Fruit fly (Drosophila melanogaster) whole organism, embryonic: ENCODE data around the gene CG9757.
A peak's percentile ranks its signal among the peaks of the same experiment; 100 is the strongest.

Source experiments
- CG11093 ChIP-seq: fragments of 200-800 bp; sonication (Bioruptor generic); IDR thresholded peaks from 3 replicates; pipeline ENCODE4 v1.3.6; 2022; ENCODE audit warnings: missing biosample characterization, missing genetic modification characterization
- CG11504 ChIP-seq: fragments of 200-800 bp; sonication (Bioruptor generic); optimal IDR thresholded peaks from 3 replicates; lab custom pipeline; 2019; ENCODE audit warnings: missing biosample characterization, mild to moderate bottlenecking, missing genetic modification characterization, moderate library complexity
- CG12104 ChIP-seq: fragments of 200-800 bp; sonication (Bioruptor generic); optimal IDR thresholded peaks from 3 replicates; lab custom pipeline; 2016; ENCODE audit warnings: missing biosample characterization, missing genetic modification characterization
- CG12155 ChIP-seq: fragments of 200-800 bp; sonication (Bioruptor generic); optimal IDR thresholded peaks from 3 replicates; lab custom pipeline; 2016; ENCODE audit warnings: missing biosample characterization, missing genetic modification characterization
- CG12942 ChIP-seq: fragments of 200-800 bp; sonication (Bioruptor generic); optimal IDR thresholded peaks from 3 replicates; lab custom pipeline; 2016; ENCODE audit warnings: missing biosample characterization, missing genetic modification characterization
- CG13123 ChIP-seq: fragments of 200-800 bp; sonication (Bioruptor generic); optimal IDR thresholded peaks from 2 replicates; lab custom pipeline; 2016; ENCODE audit warnings: missing biosample characterization, missing genetic modification characterization
- CG15269 ChIP-seq: fragments of 200-800 bp; sonication (Bioruptor generic); optimal IDR thresholded peaks from 2 replicates; lab custom pipeline; 2018; ENCODE audit warnings: missing biosample characterization, mild to moderate bottlenecking, missing genetic modification characterization, moderate library complexity
- CG15696 ChIP-seq: fragments of 200-800 bp; sonication (Bioruptor generic); optimal IDR thresholded peaks from 2 replicates; lab custom pipeline; 2019; ENCODE audit warnings: missing biosample characterization, mild to moderate bottlenecking, missing genetic modification characterization, moderate library complexity
- CG32767 ChIP-seq: fragments of 200-800 bp; sonication (Bioruptor generic); IDR thresholded peaks from 2 replicates; pipeline ENCODE4 v1.3.6; 2022; ENCODE audit warnings: missing biosample characterization, missing genetic modification characterization
- CG34376 ChIP-seq: fragments of 200-800 bp; sonication (Bioruptor generic); optimal IDR thresholded peaks from 2 replicates; lab custom pipeline; 2018; ENCODE audit warnings: missing biosample characterization, mild to moderate bottlenecking, missing genetic modification characterization
- CG34422 ChIP-seq: fragments of 200-800 bp; sonication (Bioruptor generic); IDR thresholded peaks from 3 replicates; pipeline ENCODE4 v1.3.6; 2022; ENCODE audit warnings: missing biosample characterization, missing genetic modification characterization
- CG5180 ChIP-seq: fragments of 200-800 bp; sonication (Bioruptor generic); optimal IDR thresholded peaks from 3 replicates; lab custom pipeline; 2017; ENCODE audit warnings: missing biosample characterization, missing genetic modification characterization, mild to moderate bottlenecking, moderate library complexity, missing genetic modification reagents
- CG7928 ChIP-seq: fragments of 200-800 bp; sonication (Bioruptor generic); optimal IDR thresholded peaks from 2 replicates; lab custom pipeline; 2017; ENCODE audit warnings: missing biosample characterization, mild to moderate bottlenecking, missing genetic modification characterization
- CG8290 ChIP-seq, 3 experiments: fragments of 200-800 bp; sonication (Bioruptor generic); optimal IDR thresholded peaks; 2 replicates each; lab custom pipeline; 2016 to 2019; ENCODE audit warnings: missing biosample characterization in 3 of 3, missing genetic modification characterization in 3 of 3, mild to moderate bottlenecking in 2 of 3, moderate library complexity in 1 of 3
- D ChIP-seq, 2 experiments: fragments of 200-800 bp in 1 of 2; fragments of >200 bp in 1 of 2; sonication (Bioruptor generic) in 1 of 2; optimal IDR thresholded peaks; 2 replicates in 1 of 2; 3 replicates in 1 of 2; lab custom pipeline; 2017; ENCODE audit warnings: mild to moderate bottlenecking in 1 of 2, missing biosample characterization in 1 of 2, missing genetic modification characterization in 1 of 2, missing genetic modification reagents in 1 of 2
- Dbx ChIP-seq: fragments of 200-800 bp; sonication (Bioruptor generic); IDR thresholded peaks from 3 replicates; pipeline ENCODE4 v1.3.6; 2022; ENCODE audit warnings: missing biosample characterization, missing genetic modification characterization
- Eip74EF ChIP-seq, 2 experiments: fragments of 200-800 bp in 1 of 2; fragments of >200 bp in 1 of 2; sonication (Bioruptor generic) in 1 of 2; optimal IDR thresholded peaks; 2 replicates each; lab custom pipeline; 2017 to 2019; ENCODE audit warnings: missing biosample characterization in 2 of 2, missing genetic modification characterization in 2 of 2, mild to moderate bottlenecking in 1 of 2, moderate library complexity in 1 of 2
- Fer1 ChIP-seq: fragments of 200-800 bp; sonication (Bioruptor generic); optimal IDR thresholded peaks from 2 replicates; lab custom pipeline; 2017; ENCODE audit warnings: missing biosample characterization, mild to moderate bottlenecking, missing genetic modification characterization
- H15 ChIP-seq: fragments of 200-800 bp; sonication (Bioruptor generic); IDR thresholded peaks from 3 replicates; pipeline ENCODE4 v1.3.6; 2022; ENCODE audit warnings: missing biosample characterization, missing genetic modification characterization
- HLH4C ChIP-seq: fragments of 200-800 bp; sonication (Bioruptor generic); IDR thresholded peaks from 3 replicates; pipeline ENCODE4 v1.3.6; 2022; ENCODE audit warnings: missing biosample characterization, missing genetic modification characterization; ENCODE audit not compliant: partially characterized antibody
- HLHmδ ChIP-seq: fragments of 200-800 bp; sonication (Bioruptor generic); optimal IDR thresholded peaks from 2 replicates; lab custom pipeline; 2018; ENCODE audit warnings: missing biosample characterization, mild to moderate bottlenecking, missing genetic modification characterization, moderate library complexity
- HmgZ ChIP-seq: fragments of 200-800 bp; sonication (Bioruptor generic); optimal IDR thresholded peaks from 2 replicates; lab custom pipeline; 2018; ENCODE audit warnings: missing biosample characterization, mild to moderate bottlenecking, missing genetic modification characterization
- Hr39 ChIP-seq: fragments of >200 bp; optimal IDR thresholded peaks from 2 replicates; lab custom pipeline; 2017
- Lim3 ChIP-seq: fragments of 200-800 bp; sonication (Bioruptor generic); IDR thresholded peaks from 2 replicates; pipeline ENCODE4 v1.3.6; 2022; ENCODE audit warnings: missing biosample characterization, missing genetic modification characterization
- Nf-YB ChIP-seq: fragments of 200-800 bp; sonication (Bioruptor generic); optimal IDR thresholded peaks from 3 replicates; lab custom pipeline; 2019; ENCODE audit warnings: missing biosample characterization, mild to moderate bottlenecking, missing genetic modification characterization, moderate library complexity
- NfI ChIP-seq: fragments of 200-800 bp; sonication (Bioruptor generic); optimal IDR thresholded peaks from 3 replicates; lab custom pipeline; 2018; ENCODE audit warnings: missing biosample characterization, mild to moderate bottlenecking, missing genetic modification characterization, moderate library complexity
- Ravus ChIP-seq: fragments of 200-800 bp; sonication (Bioruptor generic); IDR thresholded peaks from 2 replicates; pipeline ENCODE4 v1.3.6; 2022; ENCODE audit warnings: missing biosample characterization, missing genetic modification characterization
- Sox100B ChIP-seq: fragments of 200-800 bp; sonication (Bioruptor generic); optimal IDR thresholded peaks from 3 replicates; lab custom pipeline; 2018; ENCODE audit warnings: missing biosample characterization, mild to moderate bottlenecking, missing genetic modification characterization
- Sry-β ChIP-seq: fragments of 200-800 bp; sonication (Bioruptor generic); optimal IDR thresholded peaks from 2 replicates; lab custom pipeline; 2018; ENCODE audit warnings: missing biosample characterization, mild to moderate bottlenecking, missing genetic modification characterization, moderate library complexity
- caup ChIP-seq: fragments of 200-800 bp; sonication (Bioruptor generic); optimal IDR thresholded peaks from 3 replicates; lab custom pipeline; 2017; ENCODE audit warnings: missing biosample characterization, mild to moderate bottlenecking, missing genetic modification characterization, moderate library complexity; ENCODE audit not compliant: severe bottlenecking
- crc ChIP-seq: fragments of 200-800 bp; sonication (Bioruptor generic); optimal IDR thresholded peaks from 2 replicates; lab custom pipeline; 2016; ENCODE audit warnings: missing biosample characterization, missing genetic modification characterization
- dm ChIP-seq: fragments of 200-800 bp; sonication (Bioruptor generic); optimal IDR thresholded peaks from 3 replicates; lab custom pipeline; 2016; ENCODE audit warnings: missing biosample characterization, missing genetic modification characterization
- dmrt99B ChIP-seq: fragments of 200-800 bp; sonication (Bioruptor generic); optimal IDR thresholded peaks from 2 replicates; lab custom pipeline; 2018; ENCODE audit warnings: missing biosample characterization, mild to moderate bottlenecking, missing genetic modification characterization, moderate library complexity
- ems ChIP-seq: fragments of 200-800 bp; sonication (Bioruptor generic); optimal IDR thresholded peaks from 3 replicates; lab custom pipeline; 2016; ENCODE audit warnings: missing biosample characterization, missing genetic modification characterization
- gcm2 ChIP-seq: fragments of 200-800 bp; sonication (Bioruptor generic); optimal IDR thresholded peaks from 2 replicates; lab custom pipeline; 2016; ENCODE audit warnings: missing biosample characterization, missing genetic modification characterization
- klu ChIP-seq: fragments of 200-800 bp; sonication (Bioruptor generic); IDR thresholded peaks from 2 replicates; pipeline ENCODE4 v1.3.6; 2022; ENCODE audit warnings: missing biosample characterization, missing genetic modification characterization
- lilli ChIP-seq: fragments of 200-800 bp; sonication (Bioruptor generic); optimal IDR thresholded peaks from 3 replicates; lab custom pipeline; 2016; ENCODE audit warnings: missing biosample characterization, missing genetic modification characterization
- lmd ChIP-seq: fragments of 200-800 bp; sonication (Bioruptor generic); IDR thresholded peaks from 2 replicates; pipeline ENCODE4 v1.3.6; 2022; ENCODE audit warnings: missing biosample characterization, missing genetic modification characterization
- mirr ChIP-seq: fragments of 200-800 bp; sonication (Bioruptor generic); optimal IDR thresholded peaks from 3 replicates; lab custom pipeline; 2018; ENCODE audit warnings: missing biosample characterization, mild to moderate bottlenecking, missing genetic modification characterization
- oc ChIP-seq: fragments of 200-800 bp; sonication (Bioruptor generic); optimal IDR thresholded peaks from 2 replicates; lab custom pipeline; 2018; ENCODE audit warnings: missing biosample characterization, mild to moderate bottlenecking, missing genetic modification characterization, moderate library complexity
- pnt ChIP-seq: fragments of 200-800 bp; sonication (Bioruptor generic); optimal IDR thresholded peaks from 3 replicates; lab custom pipeline; 2016; ENCODE audit warnings: missing biosample characterization, missing genetic modification characterization
- ro ChIP-seq: fragments of 200-800 bp; sonication (Bioruptor generic); IDR thresholded peaks from 2 replicates; pipeline ENCODE4 v1.3.6; 2022; ENCODE audit warnings: missing biosample characterization, missing genetic modification characterization
- row ChIP-seq: fragments of 200-800 bp; sonication (Bioruptor generic); IDR thresholded peaks from 3 replicates; pipeline ENCODE4 v1.3.6; 2022; ENCODE audit warnings: missing biosample characterization, missing genetic modification characterization
- seq ChIP-seq: fragments of 200-800 bp; sonication (Bioruptor generic); IDR thresholded peaks from 2 replicates; pipeline ENCODE4 v1.3.6; 2022; ENCODE audit warnings: missing biosample characterization, missing genetic modification characterization
- tup ChIP-seq: fragments of 200-800 bp; sonication (Bioruptor generic); optimal IDR thresholded peaks from 2 replicates; lab custom pipeline; 2016; ENCODE audit warnings: missing biosample characterization, mild to moderate bottlenecking, missing genetic modification characterization, moderate library complexity
- vfl ChIP-seq: fragments of 200-800 bp; sonication (Bioruptor generic); optimal IDR thresholded peaks from 2 replicates; lab custom pipeline; 2016; ENCODE audit warnings: missing biosample characterization, missing genetic modification characterization
- wdn ChIP-seq: fragments of 200-800 bp; sonication (Bioruptor generic); IDR thresholded peaks from 2 replicates; pipeline ENCODE4 v1.3.6; 2022; ENCODE audit warnings: missing biosample characterization, missing genetic modification characterization
- z ChIP-seq: fragments of 200-800 bp; sonication (Bioruptor generic); IDR thresholded peaks from 3 replicates; pipeline ENCODE4 v1.3.6; 2022; ENCODE audit warnings: missing biosample characterization, missing genetic modification characterization

The CG9757 gene

dm6 chr3R:13660924-13661659 is 48.9 kb upstream of the CG9757 start, which contains the start of gene B52 (continued):
- TF ChIP-seq CG15269 (tag; lab: Kevin White, UChicago) (no peak), Nf-YB (GFP tag; lab: Kevin White, UChicago) (peak; percentile 42), vfl (GFP tag; lab: Kevin White, UChicago) (peak; percentile 20), CG12155 (GFP tag; lab: Kevin White, UChicago) (no peak), Dbx (GFP tag; lab: Robert Waterston, UW) (peak; percentile 53; the same call in 2 of the 3 replicates), CG32767 (GFP tag; lab: Robert Waterston, UW) (peak; percentile 94), CG34422 (GFP tag; lab: Robert Waterston, UW) (peak; percentile 91; the same call in 1 of the 3 replicates), CG12942 (no peak), Lim3 (GFP tag; lab: Robert Waterston, UW) (no peak), HLHmδ (GFP tag; lab: Kevin White, UChicago) (peak; percentile 90), D (optimal IDR thresholded peaks at IDR 0.05; lab: Kevin White, UChicago) (peak; percentile 8), D (GFP tag; optimal IDR thresholded peaks at IDR 0.05; lab: Kevin White, UChicago) (peak; percentile 41), HmgZ (tag; lab: Kevin White, UChicago) (peak; percentile 61), dmrt99B (tag; lab: Kevin White, UChicago) (no peak), lmd (peak; percentile 47), Fer1 (GFP tag; lab: Kevin White, UChicago) (peak; percentile 85), CG11093 (GFP tag; lab: Robert Waterston, UW) (peak; percentile 47; the same call in 2 of the 3 replicates), CG11504 (tag; lab: Kevin White, UChicago) (no peak), Sry-β (GFP tag; lab: Kevin White, UChicago) (no peak), CG8290 (GFP tag; optimal IDR thresholded peaks at IDR 0.05; lab: Kevin White, UChicago) (no peak), CG8290 (tag; optimal IDR thresholded peaks at IDR 0.05; lab: Kevin White, UChicago) (peak in 1 of 2 experiments; percentile 51), klu (0 out of 2 replicates have a peak, but pooled peaks have one; percentile 20), lilli (GFP tag; lab: Kevin White, UChicago) (no peak), Eip74EF (GFP tag; optimal IDR thresholded peaks at IDR 0.05; lab: Kevin White, UChicago) (no peak), CG15696 (tag; lab: Kevin White, UChicago) (peak; percentile 10), oc (tag; lab: Kevin White, UChicago) (no peak), ro (GFP tag; lab: Robert Waterston, UW) (no peak), CG13123 (GFP tag; lab: Kevin White, UChicago) (no peak), CG12104 (peak; percentile 8), pnt (peak; percentile 34), tup (GFP tag; lab: Kevin White, UChicago) (no peak), gcm2 (GFP tag; lab: Kevin White, UChicago) (peak; percentile 31), seq (GFP tag; lab: Robert Waterston, UW) (peak; percentile 48; the same call in 1 of the 2 replicates), row (peak; percentile 78), mirr (GFP tag; lab: Kevin White, UChicago) (peak; percentile 88), crc (peak; percentile 55), HLH4C (GFP tag; lab: Robert Waterston, UW) (peak; percentile 52; the same call in 2 of the 3 replicates), caup (GFP tag; lab: Kevin White, UChicago) (peak; percentile 88), dm (GFP tag; lab: Kevin White, UChicago) (peak; percentile 80), ems (GFP tag; lab: Kevin White, UChicago) (peak; percentile 51), CG34376 (GFP tag; lab: Kevin White, UChicago) (peak; percentile 84), CG5180 (GFP tag; lab: Kevin White, UChicago) (no peak), CG7928 (peak; percentile 16), Sox100B (GFP tag; lab: Kevin White, UChicago) (peak; percentile 62), NfI (GFP tag; lab: Kevin White, UChicago) (peak; percentile 82), wdn (GFP tag; lab: Robert Waterston, UW) (peak; percentile 56; the same call in 1 of the 2 replicates), Ravus (GFP tag; lab: Robert Waterston, UW) (no peak), z (no peak), H15 (GFP tag; lab: Robert Waterston, UW) (peak; percentile 60; the same call in 2 of the 3 replicates), Hr39 (lab: Kevin White, UChicago) (no peak)
